Worm (Caenorhabditis elegans) whole organism, midembryonic: ENCODE measurements around the gene ugt-62.

Experiments
- T22C8.4 ChIP-seq: fragments of 200-800 bp; sonication (Bioruptor generic); IDR thresholded peaks from 2 replicates; pipeline ENCODE4 v1.3.6; 2022; ENCODE audit warnings: missing genetic modification characterization, missing compliant biosample characterization
- cog-1 ChIP-seq: sonication (generic microtip); optimal IDR thresholded peaks from 2 replicates; lab custom pipeline; 2016; ENCODE audit warnings: missing genetic modification characterization, missing compliant biosample characterization
- flt-1 ChIP-seq: fragments of 200-800 bp; sonication (Bioruptor generic); IDR thresholded peaks from 2 replicates; pipeline ENCODE4 v1.3.6; 2022; ENCODE audit warnings: missing genetic modification characterization, missing compliant biosample characterization
- klf-2 ChIP-seq: fragments of 200-800 bp; sonication (Bioruptor generic); conservative IDR thresholded peaks from 2 replicates; pipeline ENCODE4 v1.3.6; 2022; ENCODE audit warnings: missing genetic modification reagents, missing genetic modification characterization, missing compliant biosample characterization
- med-1 ChIP-seq: sonication (generic microtip); optimal IDR thresholded peaks from 2 replicates; lab custom pipeline; 2017; ENCODE audit warnings: missing genetic modification characterization, mild to moderate bottlenecking, missing compliant biosample characterization, antibody characterized with exemption, missing genetic modification reagents; ENCODE audit not compliant: insufficient read depth
- ref-1 ChIP-seq: fragments of 200-800 bp; sonication (Bioruptor generic); conservative IDR thresholded peaks from 2 replicates; pipeline ENCODE4 v1.3.6; 2022; ENCODE audit warnings: missing genetic modification reagents, missing genetic modification characterization, missing compliant biosample characterization
- tab-1 ChIP-seq: fragments of 200-800 bp; sonication (Bioruptor generic); IDR thresholded peaks from 2 replicates; pipeline ENCODE4 v1.3.6; 2022; ENCODE audit warnings: missing genetic modification characterization, missing compliant biosample characterization
- ztf-23 ChIP-seq: fragments of 200-800 bp; sonication (Bioruptor generic); IDR thresholded peaks from 2 replicates; pipeline ENCODE4 v1.3.6; 2022; ENCODE audit warnings: missing genetic modification reagents, missing genetic modification characterization, missing compliant biosample characterization
- ztf-29 ChIP-seq: fragments of 200-800 bp; sonication (Bioruptor generic); IDR thresholded peaks from 2 replicates; pipeline ENCODE4 v1.3.6; 2022; ENCODE audit warnings: missing genetic modification reagents, missing genetic modification characterization, missing compliant biosample characterization

Gene ugt-62

DNA sequence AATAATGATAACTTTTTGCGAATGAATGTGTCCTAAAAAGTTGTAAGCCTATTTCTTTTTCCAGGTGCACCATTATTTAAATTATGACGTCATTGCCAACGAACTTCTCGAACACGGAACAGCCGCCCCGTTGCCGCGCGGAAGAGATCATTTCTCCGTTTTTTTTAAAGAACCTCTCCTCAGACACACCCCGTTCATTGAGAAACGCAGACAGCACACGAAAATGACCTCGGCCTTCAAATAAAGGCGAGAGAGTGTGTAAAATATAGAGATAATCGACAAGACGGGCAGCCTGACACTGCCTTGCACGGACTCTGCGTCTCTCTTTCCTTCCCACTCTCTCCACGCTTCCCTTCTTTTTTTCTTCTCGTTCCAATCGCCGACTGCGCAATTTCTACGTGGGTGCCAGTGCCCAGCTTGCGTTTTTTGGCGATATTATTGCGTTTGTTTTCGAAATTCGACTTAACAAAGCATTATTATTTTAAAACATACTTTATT is 20.0 kb upstream of the ugt-62 start:
- TF ChIP-seq tab-1 (GFP tag; lab: Robert Waterston, UW) = no peak
- no peak for TF ChIP-seq ztf-23 (GFP tag; lab: Robert Waterston, UW)
- TF ChIP-seq cog-1 (tag; lab: Kevin White, UChicago) = peak; percentile 16

DNA sequence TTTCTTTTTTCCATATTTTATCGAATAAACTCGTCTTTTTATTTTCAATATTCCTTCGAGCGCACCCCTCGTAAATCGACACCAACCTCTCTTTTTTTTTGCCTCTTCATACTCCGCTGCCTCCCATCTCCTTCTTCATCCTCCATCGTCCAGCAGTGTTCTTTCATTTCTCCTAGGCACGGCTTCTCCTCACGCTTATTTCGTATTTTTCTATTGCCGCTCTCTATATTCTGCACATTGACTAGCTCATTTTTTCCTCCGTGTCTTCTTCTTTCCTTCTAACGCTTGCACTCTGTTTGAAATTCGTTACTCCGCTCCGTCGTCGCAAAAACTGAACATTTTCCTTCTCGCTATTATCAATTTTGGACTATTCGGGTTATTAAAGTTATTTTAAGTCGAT is 14.9 kb upstream of the ugt-62 start:
- TF ChIP-seq flt-1 (GFP tag; lab: Robert Waterston, UW) (no peak), T22C8.4 (no peak), klf-2 (GFP tag; lab: Robert Waterston, UW) (no peak), cog-1 (tag; lab: Kevin White, UChicago) (no peak), med-1 (GFP tag; lab: Kevin White, UChicago) (no peak), ref-1 (GFP tag; lab: Robert Waterston, UW) (no peak), ztf-29 (GFP tag; lab: Robert Waterston, UW) (no peak), tab-1 (GFP tag; lab: Robert Waterston, UW) (no peak), ztf-23 (GFP tag; lab: Robert Waterston, UW) (no peak)

DNA sequence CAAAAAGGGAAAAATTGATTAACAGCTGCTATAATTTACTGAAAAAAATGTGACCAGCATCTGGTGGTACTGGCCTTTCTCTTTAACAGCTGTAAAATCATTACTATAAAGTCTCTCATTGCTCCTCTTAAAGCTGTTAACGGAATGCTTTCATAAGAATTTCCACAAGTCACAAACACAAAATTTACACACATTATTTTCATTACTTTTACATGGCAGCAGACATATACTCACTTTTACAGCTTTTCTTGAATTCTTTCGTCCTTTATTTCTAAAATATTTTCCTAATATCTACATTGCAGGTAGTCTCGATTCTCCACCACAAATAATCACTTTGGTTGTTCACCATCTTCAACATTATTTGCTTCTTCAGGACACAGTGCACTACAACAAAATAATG is 12.9 kb upstream of the ugt-62 start, which contains the start of gene imph-1:
TSS of gene imph-1 (plus strand) at position 301 of the 400 bp plus-strand sequence.
- no peak for TF ChIP-seq ztf-23 (GFP tag; lab: Robert Waterston, UW)
- TF ChIP-seq med-1 (GFP tag; lab: Kevin White, UChicago) = no peak
- TF ChIP-seq T22C8.4 = no peak
- no peak for TF ChIP-seq cog-1 (tag; lab: Kevin White, UChicago)
- no peak for TF ChIP-seq flt-1 (GFP tag; lab: Robert Waterston, UW)
- TF ChIP-seq ztf-29 (GFP tag; lab: Robert Waterston, UW) = no peak
- TF ChIP-seq tab-1 (GFP tag; lab: Robert Waterston, UW) = no peak

DNA sequence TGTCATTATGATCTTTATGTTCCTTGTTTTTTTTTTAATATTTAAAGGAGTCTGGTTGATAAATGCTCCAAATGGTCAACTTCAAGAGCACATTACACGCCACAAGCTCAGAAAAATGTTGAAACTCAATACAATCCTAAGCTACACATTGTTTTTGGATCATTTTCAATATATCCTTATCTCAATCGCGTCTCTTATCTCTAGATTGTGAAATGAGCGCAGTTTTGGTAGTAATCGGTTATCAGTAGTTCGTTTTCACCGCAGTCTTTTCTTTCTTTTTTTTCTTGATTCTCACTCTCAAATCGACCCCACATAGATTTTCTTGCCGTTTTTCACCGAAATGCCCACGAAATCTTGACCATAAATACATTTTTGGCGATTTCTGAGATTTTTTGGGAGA is 12.4 kb upstream of the ugt-62 start:
- TF ChIP-seq flt-1 (GFP tag; lab: Robert Waterston, UW) (no peak), ref-1 (GFP tag; lab: Robert Waterston, UW) (no peak), klf-2 (GFP tag; lab: Robert Waterston, UW) (no peak), T22C8.4 (no peak), ztf-29 (GFP tag; lab: Robert Waterston, UW) (no peak), cog-1 (tag; lab: Kevin White, UChicago) (no peak), ztf-23 (GFP tag; lab: Robert Waterston, UW) (no peak), med-1 (GFP tag; lab: Kevin White, UChicago) (no peak), tab-1 (GFP tag; lab: Robert Waterston, UW) (no peak)

DNA sequence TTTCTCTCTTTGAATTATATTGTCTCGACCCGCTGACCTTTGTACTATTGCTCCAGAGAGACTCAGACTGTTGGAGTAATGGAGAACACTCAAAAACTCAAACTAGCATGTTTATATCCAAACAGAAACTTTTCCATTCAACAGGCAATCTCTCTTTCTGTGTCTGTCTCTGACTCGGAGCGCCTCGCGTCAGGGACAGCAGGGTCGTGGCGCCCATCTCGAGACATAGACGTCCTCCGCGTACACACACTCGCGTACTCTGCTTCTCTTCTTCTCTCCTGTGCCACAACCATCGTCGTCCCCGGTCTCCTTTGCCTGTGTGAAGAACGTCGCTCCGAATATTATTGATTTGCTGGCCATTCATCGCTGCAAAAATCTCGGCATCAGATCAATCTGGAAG is 11.5 kb upstream of the ugt-62 start:
- no peak for TF ChIP-seq ztf-29 (GFP tag; lab: Robert Waterston, UW)
- no peak for TF ChIP-seq ref-1 (GFP tag; lab: Robert Waterston, UW)
- TF ChIP-seq med-1 (GFP tag; lab: Kevin White, UChicago) = no peak
- no peak for TF ChIP-seq T22C8.4
- no peak for TF ChIP-seq tab-1 (GFP tag; lab: Robert Waterston, UW)
- no peak for TF ChIP-seq klf-2 (GFP tag; lab: Robert Waterston, UW)
- no peak for TF ChIP-seq cog-1 (tag; lab: Kevin White, UChicago)
- no peak for TF ChIP-seq flt-1 (GFP tag; lab: Robert Waterston, UW)
- no peak for TF ChIP-seq ztf-23 (GFP tag; lab: Robert Waterston, UW)

DNA sequence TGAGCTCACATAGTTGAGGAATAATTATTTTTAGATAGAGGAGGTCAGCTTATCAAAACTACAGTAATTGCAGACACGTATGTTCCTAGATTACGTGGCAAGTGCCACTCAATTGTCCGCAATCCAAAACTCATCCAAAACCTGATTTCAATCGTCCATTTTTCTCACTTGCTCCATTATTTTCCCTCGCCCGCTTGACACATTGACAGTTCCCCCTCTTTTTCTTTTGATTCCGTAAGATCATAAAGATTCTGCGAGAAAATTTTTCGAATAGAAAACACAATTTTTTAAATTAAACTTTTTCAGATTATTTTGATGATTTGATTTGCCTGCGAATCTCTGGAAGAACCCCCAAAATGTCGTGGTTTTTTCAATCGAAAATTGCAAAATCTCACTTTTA is 8.3 kb upstream of the ugt-62 start, which contains the start of gene M88.4:
TSS of gene M88.4 (plus strand) at position 301 of the 400 bp plus-strand sequence.
- TF ChIP-seq ztf-29 (GFP tag; lab: Robert Waterston, UW) (no peak), flt-1 (GFP tag; lab: Robert Waterston, UW) (no peak), T22C8.4 (no peak), ref-1 (GFP tag; lab: Robert Waterston, UW) (no peak), tab-1 (GFP tag; lab: Robert Waterston, UW) (no peak)

DNA sequence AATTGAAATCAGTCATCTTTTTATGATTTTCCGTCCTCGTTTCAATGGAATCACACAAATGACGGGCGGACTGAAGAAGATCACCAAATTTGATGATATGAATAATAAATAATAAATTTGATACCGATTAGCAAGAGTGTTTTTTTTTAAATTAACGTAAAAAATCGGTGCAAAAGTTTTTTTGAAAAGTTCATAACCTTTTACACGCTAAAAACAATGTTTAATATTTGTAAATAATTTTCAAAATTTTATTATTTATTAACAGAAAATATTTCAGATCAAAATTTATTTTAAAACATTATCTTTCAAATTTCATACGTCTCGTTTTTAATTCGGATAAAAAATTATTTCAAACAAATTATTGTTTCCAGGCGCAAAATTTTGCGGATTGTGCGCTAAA is 4.5 kb upstream of the ugt-62 start, which contains the start of gene M88.3:
TSS of gene M88.3 (minus strand) at position 101 of the 400 bp plus-strand sequence.
- TF ChIP-seq klf-2 (GFP tag; lab: Robert Waterston, UW) = no peak
- no peak for TF ChIP-seq med-1 (GFP tag; lab: Kevin White, UChicago)
- TF ChIP-seq ztf-29 (GFP tag; lab: Robert Waterston, UW) = no peak

DNA sequence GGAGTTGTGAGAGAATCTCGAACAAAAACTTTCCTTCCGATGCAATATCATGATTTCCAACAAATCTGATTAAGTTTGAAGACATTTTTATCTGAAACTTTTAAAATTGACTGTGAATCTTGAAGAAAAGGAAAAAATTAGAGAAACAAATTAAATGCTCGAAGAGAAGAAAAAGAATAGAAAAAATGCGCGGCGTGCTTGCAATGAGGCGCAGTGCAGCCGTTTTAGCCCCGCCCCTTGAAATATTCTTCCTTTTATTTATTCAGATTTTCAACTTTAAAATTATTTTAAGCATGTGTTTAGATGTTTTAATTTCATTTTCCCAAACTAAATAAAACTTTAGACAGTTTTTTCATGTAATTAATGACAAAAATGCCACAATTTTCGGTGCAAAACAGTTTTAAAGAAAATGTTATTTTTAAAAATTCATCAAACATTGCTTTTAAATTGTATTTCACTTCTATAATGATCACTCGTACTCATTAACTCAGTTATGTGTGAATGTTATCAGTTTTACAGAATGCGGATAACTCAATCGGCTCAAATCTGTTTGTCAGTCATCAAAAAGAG is 2.0 kb upstream of the ugt-62 start, which contains the start of the genes mrps-34 and cisd-3.1:
TSS of gene mrps-34 (minus strand) at position 91 of the 570 bp plus-strand sequence.
TSS of gene cisd-3.1 (plus strand) at position 520 of the 570 bp plus-strand sequence.
- TF ChIP-seq ztf-29 (GFP tag; lab: Robert Waterston, UW) (no peak), cog-1 (tag; lab: Kevin White, UChicago) (peak; percentile 8), flt-1 (GFP tag; lab: Robert Waterston, UW) (peak; percentile 62; the same call in 1 of the 2 replicates), med-1 (GFP tag; lab: Kevin White, UChicago) (peak; percentile 70), T22C8.4 (no peak), ztf-23 (GFP tag; lab: Robert Waterston, UW) (no peak)

DNA sequence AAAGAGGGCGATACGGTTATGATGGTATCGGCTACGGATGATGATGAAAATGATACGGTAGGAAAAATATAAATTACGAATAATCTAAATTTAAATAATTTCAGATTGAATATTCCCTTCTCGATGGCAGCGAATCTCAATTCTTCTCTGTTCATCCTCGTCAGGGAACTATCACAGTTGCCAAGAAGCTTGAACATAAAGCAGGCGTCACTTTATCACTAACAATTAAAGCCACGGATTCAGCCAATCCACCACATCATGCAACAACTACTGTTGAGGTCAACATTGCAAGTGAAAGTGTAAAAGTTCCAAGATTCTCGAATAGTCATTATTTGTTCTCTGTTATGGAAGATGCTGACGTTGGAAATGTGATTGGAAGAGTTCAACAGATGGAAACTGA is 9.5 kb downstream of the ugt-62 start:
- TF ChIP-seq klf-2 (GFP tag; lab: Robert Waterston, UW) = no peak
- TF ChIP-seq flt-1 (GFP tag; lab: Robert Waterston, UW) = no peak
- no peak for TF ChIP-seq tab-1 (GFP tag; lab: Robert Waterston, UW)
- TF ChIP-seq ztf-23 (GFP tag; lab: Robert Waterston, UW) = no peak
- no peak for TF ChIP-seq ref-1 (GFP tag; lab: Robert Waterston, UW)
- TF ChIP-seq med-1 (GFP tag; lab: Kevin White, UChicago) = no peak
